Worm (Caenorhabditis elegans) whole organism, L1 larva: ENCODE data around the gene mvb-12.
A peak's percentile ranks its signal among the peaks of the same experiment; 100 is the strongest.

Experiments
- C04F5.9 ChIP-seq: sonication (generic microtip); optimal IDR thresholded peaks from 2 replicates; lab custom pipeline; 2016; ENCODE audit warnings: missing genetic modification characterization, missing compliant biosample characterization
- C16A3.4 ChIP-seq: fragments of 150-350 bp; optimal IDR thresholded peaks from 2 replicates; lab custom pipeline; 2014; ENCODE audit warnings: missing biosample characterization, missing genetic modification characterization
- F16B12.6 ChIP-seq: fragments of 150-350 bp; optimal IDR thresholded peaks from 2 replicates; lab custom pipeline; 2014; ENCODE audit warnings: missing biosample characterization, missing genetic modification characterization
- Y116A8C.19 ChIP-seq: sonication (generic microtip); optimal IDR thresholded peaks from 2 replicates; lab custom pipeline; 2016; ENCODE audit warnings: missing compliant biosample characterization, missing genetic modification characterization, borderline replicate concordance
- aha-1 ChIP-seq: fragments of 150-350 bp; optimal IDR thresholded peaks from 2 replicates; lab custom pipeline; 2014; ENCODE audit warnings: missing biosample characterization, missing genetic modification characterization
- alr-1 ChIP-seq: fragments of 200-800 bp; sonication (Bioruptor generic); optimal IDR thresholded peaks from 2 replicates; lab custom pipeline; 2018; ENCODE audit warnings: borderline replicate concordance, mild to moderate bottlenecking, missing genetic modification characterization, missing compliant biosample characterization
- blmp-1 ChIP-seq: fragments of 150-350 bp; optimal IDR thresholded peaks from 2 replicates; lab custom pipeline; 2014; ENCODE audit warnings: missing biosample characterization, missing genetic modification characterization
- ceh-63 ChIP-seq: fragments of 200-800 bp; sonication (Bioruptor generic); optimal IDR thresholded peaks from 2 replicates; lab custom pipeline; 2018; ENCODE audit warnings: mild to moderate bottlenecking, missing genetic modification characterization, missing compliant biosample characterization
- ceh-8 ChIP-seq: fragments of 200-800 bp; sonication (Bioruptor generic); optimal IDR thresholded peaks from 2 replicates; lab custom pipeline; 2018; ENCODE audit warnings: mild to moderate bottlenecking, missing genetic modification characterization, moderate library complexity, missing compliant biosample characterization
- ceh-82 ChIP-seq, 3 experiments: fragments of 150-350 bp in 1 of 3; sonication (generic microtip) in 2 of 3; optimal IDR thresholded peaks; 2 replicates each; lab custom pipeline; 2014 to 2017; ENCODE audit warnings: missing biosample characterization in 3 of 3, missing genetic modification characterization in 3 of 3
- dpl-1 ChIP-seq, 3 experiments: fragments of 150-350 bp in 2 of 3; sonication (generic microtip) in 1 of 3; optimal IDR thresholded peaks; 2 replicates each; lab custom pipeline; 2014 to 2017; ENCODE audit warnings: missing biosample characterization in 3 of 3, missing genetic modification characterization in 3 of 3, missing genetic modification reagents in 3 of 3
- egl-13 ChIP-seq: sonication (generic microtip); optimal IDR thresholded peaks from 2 replicates; lab custom pipeline; 2016; ENCODE audit warnings: missing genotype, missing genetic modification reagents, missing genetic modification characterization, missing compliant biosample characterization
- egl-27 ChIP-seq, 2 experiments: fragments of 150-350 bp in 1 of 2; sonication (generic microtip); optimal IDR thresholded peaks; 3 replicates each; lab custom pipeline; 2017 to 2018; ENCODE audit warnings: missing biosample characterization in 2 of 2, missing genetic modification characterization in 2 of 2, missing genetic modification reagents in 2 of 2
- elt-3 ChIP-seq, 6 experiments: fragments of 150-350 bp in 1 of 6; sonication (generic microtip); optimal IDR thresholded peaks; 2 replicates each; lab custom pipeline; 2017 to 2018; ENCODE audit warnings: missing biosample characterization in 6 of 6, missing genetic modification characterization in 6 of 6, inconsistent platforms in 1 of 6
- fkh-4 ChIP-seq: sonication (generic microtip); optimal IDR thresholded peaks from 2 replicates; lab custom pipeline; 2016; ENCODE audit warnings: missing compliant biosample characterization, missing genetic modification characterization, borderline replicate concordance
- fkh-8 ChIP-seq: sonication (generic microtip); optimal IDR thresholded peaks from 2 replicates; lab custom pipeline; 2016; ENCODE audit warnings: mild to moderate bottlenecking, missing genetic modification characterization, missing compliant biosample characterization
- fos-1 ChIP-seq: fragments of 150-350 bp; optimal IDR thresholded peaks from 2 replicates; lab custom pipeline; 2014; ENCODE audit warnings: missing biosample characterization, missing genetic modification characterization
- grh-1 ChIP-seq: fragments of 200-800 bp; sonication (Bioruptor generic); IDR thresholded peaks from 2 replicates; pipeline ENCODE4 v1.3.6; 2022; ENCODE audit warnings: missing genetic modification reagents, missing genetic modification characterization, missing compliant biosample characterization
- hlh-4 ChIP-seq: sonication (generic microtip); optimal IDR thresholded peaks from 2 replicates; lab custom pipeline; 2016; ENCODE audit warnings: mild to moderate bottlenecking, missing genetic modification characterization, missing compliant biosample characterization
- hpl-2 ChIP-seq: fragments of 150-350 bp; optimal IDR thresholded peaks from 2 replicates; lab custom pipeline; 2014; ENCODE audit warnings: missing biosample characterization, missing genetic modification reagents, missing genetic modification characterization
- irx-1 ChIP-seq: sonication (generic microtip); optimal IDR thresholded peaks from 2 replicates; lab custom pipeline; 2016; ENCODE audit warnings: missing genetic modification characterization, missing compliant biosample characterization
- isw-1 ChIP-seq: fragments of 200-800 bp; sonication (Bioruptor generic); IDR thresholded peaks from 2 replicates; pipeline ENCODE4 v1.3.6; 2022; ENCODE audit warnings: missing genetic modification characterization, missing compliant biosample characterization
- lin-14 ChIP-seq: fragments of 200-800 bp; sonication (Bioruptor generic); optimal IDR thresholded peaks from 2 replicates; lab custom pipeline; 2018; ENCODE audit warnings: mild to moderate bottlenecking, missing genetic modification characterization, moderate library complexity, missing compliant biosample characterization
- lin-15B ChIP-seq: fragments of 150-350 bp; sonication (generic microtip); optimal IDR thresholded peaks from 3 replicates; lab custom pipeline; 2014; ENCODE audit warnings: missing biosample characterization, missing genetic modification characterization
- lin-35 ChIP-seq, 2 experiments: fragments of 150-350 bp; optimal IDR thresholded peaks; 2 replicates each; lab custom pipeline; 2014; ENCODE audit warnings: missing biosample characterization in 2 of 2, missing genetic modification characterization in 2 of 2, missing genetic modification reagents in 2 of 2
- lin-39 ChIP-seq: fragments of 150-350 bp; optimal IDR thresholded peaks from 2 replicates; lab custom pipeline; 2014; ENCODE audit warnings: missing biosample characterization, missing genetic modification reagents, missing genetic modification characterization
- lir-3 ChIP-seq: sonication (generic microtip); optimal IDR thresholded peaks from 2 replicates; lab custom pipeline; 2016; ENCODE audit warnings: mild to moderate bottlenecking, missing genetic modification characterization, moderate library complexity, missing compliant biosample characterization; ENCODE audit not compliant: poor library complexity
- mab-9 ChIP-seq: fragments of 200-800 bp; sonication (Bioruptor generic); IDR thresholded peaks from 2 replicates; pipeline ENCODE4 v1.3.6; 2022; ENCODE audit warnings: missing genetic modification reagents, missing genetic modification characterization, missing compliant biosample characterization
- mef-2 ChIP-seq: fragments of 150-350 bp; optimal IDR thresholded peaks from 2 replicates; lab custom pipeline; 2014; ENCODE audit warnings: missing biosample characterization, missing genetic modification characterization
- mep-1 ChIP-seq: fragments of 150-350 bp; optimal IDR thresholded peaks from 2 replicates; lab custom pipeline; 2014; ENCODE audit warnings: missing biosample characterization, missing genetic modification characterization
- nhr-11 ChIP-seq: fragments of 150-350 bp; optimal IDR thresholded peaks from 2 replicates; lab custom pipeline; 2014; ENCODE audit warnings: missing biosample characterization, missing genetic modification characterization
- nhr-19 ChIP-seq: fragments of 200-800 bp; sonication (Bioruptor generic); conservative IDR thresholded peaks from 2 replicates; pipeline ENCODE4 v1.3.6; 2022; ENCODE audit warnings: missing genetic modification characterization, missing compliant biosample characterization
- nhr-28 ChIP-seq: fragments of 150-350 bp; optimal IDR thresholded peaks from 2 replicates; lab custom pipeline; 2014; ENCODE audit warnings: missing biosample characterization, missing genetic modification characterization
- nhr-71 ChIP-seq: sonication (generic microtip); optimal IDR thresholded peaks from 2 replicates; lab custom pipeline; 2016; ENCODE audit warnings: mild to moderate bottlenecking, missing genetic modification characterization, moderate library complexity, missing compliant biosample characterization
- nhr-77 ChIP-seq: fragments of 150-350 bp; optimal IDR thresholded peaks from 2 replicates; lab custom pipeline; 2014; ENCODE audit warnings: missing biosample characterization, missing genetic modification characterization
- nhr-85 ChIP-seq: sonication (generic microtip); peaks from one replicate; lab custom pipeline; 2016; ENCODE audit warnings: missing genetic modification characterization, inconsistent platforms, missing compliant biosample characterization
- nhr-90 ChIP-seq: sonication (generic microtip); optimal IDR thresholded peaks from 2 replicates; lab custom pipeline; 2016; ENCODE audit warnings: mild to moderate bottlenecking, missing genetic modification characterization, missing compliant biosample characterization; ENCODE audit not compliant: poor library complexity
- pqm-1 ChIP-seq: sonication (generic microtip); optimal IDR thresholded peaks from 3 replicates; lab custom pipeline; 2017; ENCODE audit warnings: missing biosample characterization, missing genetic modification characterization
- skn-1 ChIP-seq: fragments of 150-350 bp; optimal IDR thresholded peaks from 2 replicates; lab custom pipeline; 2014; ENCODE audit warnings: missing biosample characterization, missing genetic modification characterization
- snu-23 ChIP-seq: sonication (generic microtip); optimal IDR thresholded peaks from 2 replicates; lab custom pipeline; 2016; ENCODE audit warnings: missing genetic modification characterization, missing compliant biosample characterization
- sox-4 ChIP-seq: sonication (generic microtip); optimal IDR thresholded peaks from 2 replicates; lab custom pipeline; 2016; ENCODE audit warnings: missing genetic modification characterization, missing compliant biosample characterization
- sptf-1 ChIP-seq: fragments of 150-350 bp; optimal IDR thresholded peaks from 2 replicates; lab custom pipeline; 2014; ENCODE audit warnings: missing biosample characterization, missing genetic modification characterization
- sup-37 ChIP-seq: fragments of 200-800 bp; sonication (Bioruptor generic); optimal IDR thresholded peaks from 2 replicates; lab custom pipeline; 2018; ENCODE audit warnings: mild to moderate bottlenecking, missing genetic modification characterization, missing compliant biosample characterization
- tbx-2 ChIP-seq: sonication (generic microtip); optimal IDR thresholded peaks from 2 replicates; lab custom pipeline; 2016; ENCODE audit warnings: missing genetic modification characterization, missing compliant biosample characterization
- tlp-1 ChIP-seq: fragments of 150-350 bp; optimal IDR thresholded peaks from 2 replicates; lab custom pipeline; 2014; ENCODE audit warnings: missing biosample characterization, missing genetic modification characterization
- unc-30 ChIP-seq: sonication (generic microtip); optimal IDR thresholded peaks from 2 replicates; lab custom pipeline; 2017; ENCODE audit warnings: missing biosample characterization, missing genetic modification characterization
- unc-62 ChIP-seq: fragments of 150-350 bp; optimal IDR thresholded peaks from 2 replicates; lab custom pipeline; 2014; ENCODE audit warnings: missing biosample characterization, missing genetic modification reagents, missing genetic modification characterization
- unc-86 ChIP-seq: sonication (generic microtip); optimal IDR thresholded peaks from 2 replicates; lab custom pipeline; 2016; ENCODE audit warnings: missing genetic modification characterization, missing compliant biosample characterization
- xbp-1 ChIP-seq: sonication (generic microtip); optimal IDR thresholded peaks from 2 replicates; lab custom pipeline; 2016; ENCODE audit warnings: missing genetic modification characterization, missing compliant biosample characterization
- zag-1 ChIP-seq: fragments of 150-350 bp; optimal IDR thresholded peaks from 2 replicates; lab custom pipeline; 2014; ENCODE audit warnings: missing biosample characterization, missing genetic modification characterization
- zip-4 ChIP-seq: fragments of 200-800 bp; sonication (Bioruptor generic); optimal IDR thresholded peaks from 2 replicates; lab custom pipeline; 2018; ENCODE audit warnings: mild to moderate bottlenecking, missing genetic modification characterization, moderate library complexity, missing compliant biosample characterization
- ztf-11 ChIP-seq, 2 experiments: sonication (generic microtip); optimal IDR thresholded peaks; 2 replicates each; lab custom pipeline; 2016 to 2017; ENCODE audit warnings: missing genetic modification characterization in 2 of 2, missing biosample characterization in 1 of 2, missing compliant biosample characterization in 1 of 2
- ztf-4 ChIP-seq: fragments of 150-350 bp; optimal IDR thresholded peaks from 2 replicates; lab custom pipeline; 2014; ENCODE audit warnings: missing biosample characterization, missing genetic modification characterization

Gene mvb-12

ce11 chrIV:7785506-7786065 is 44.7 kb upstream of the mvb-12 start, which contains the start of gene tag-322 (continued):
- TF ChIP-seq pqm-1 (tag; lab: Kevin White, UChicago) (no peak), lin-35 (GFP tag; optimal IDR thresholded peaks at IDR 0.05; lab: Kevin White, UChicago) (peak; percentile 67 to 77), sptf-1 (no peak), dpl-1 (GFP tag; optimal IDR thresholded peaks at IDR 0.05; lab: Kevin White, UChicago) (peak; percentile 53 to 74 (median 72)), unc-62 (no peak), grh-1 (GFP tag; lab: Robert Waterston, UW) (0 out of 2 replicates have a peak, but pooled peaks have one; percentile 11), zip-4 (GFP tag; lab: Kevin White, UChicago) (no peak), isw-1 (GFP tag; lab: Robert Waterston, UW) (peak; percentile 15; the same call in 1 of the 2 replicates), Y116A8C.19 (tag; lab: Kevin White, UChicago) (no peak), fos-1 (tag; lab: Kevin White, UChicago) (no peak), C04F5.9 (tag; lab: Kevin White, UChicago) (no peak), ceh-63 (GFP tag; lab: Kevin White, UChicago) (no peak), blmp-1 (tag; lab: Kevin White, UChicago) (peak; percentile 51), nhr-85 (tag; lab: Kevin White, UChicago) (peak; percentile 83), aha-1 (tag; lab: Kevin White, UChicago) (no peak), fkh-8 (tag; lab: Kevin White, UChicago) (peak; percentile 16), sox-4 (tag; lab: Kevin White, UChicago) (peak; percentile 13), hpl-2 (GFP tag; lab: Kevin White, UChicago) (no peak), F16B12.6 (no peak), nhr-28 (no peak), lin-14 (GFP tag; lab: Kevin White, UChicago) (peak; percentile 75), egl-13 (tag; lab: Kevin White, UChicago) (peak; percentile 42), mab-9 (GFP tag; lab: Robert Waterston, UW) (no peak), skn-1 (peak; percentile 68), unc-30 (tag; lab: Kevin White, UChicago) (no peak), ztf-11 (tag; optimal IDR thresholded peaks at IDR 0.05; lab: Kevin White, UChicago) (peak in 1 of 2 experiments; percentile 30), nhr-11 (tag; lab: Kevin White, UChicago) (peak; percentile 27), sup-37 (GFP tag; lab: Kevin White, UChicago) (no peak), nhr-77 (peak; percentile 31), xbp-1 (tag; lab: Kevin White, UChicago) (peak; percentile 79), lin-39 (tag; lab: Kevin White, UChicago) (no peak), nhr-19 (peak; percentile 62), lir-3 (tag; lab: Kevin White, UChicago) (peak; percentile 50), irx-1 (tag; lab: Kevin White, UChicago) (no peak), fkh-4 (tag; lab: Kevin White, UChicago) (no peak), ceh-8 (no peak), zag-1 (tag; lab: Kevin White, UChicago) (no peak), C16A3.4 (tag; lab: Kevin White, UChicago) (peak; percentile 70), unc-86 (tag; lab: Kevin White, UChicago) (peak; percentile 51), mep-1 (tag; lab: Kevin White, UChicago) (peak; percentile 85), egl-27 (tag; optimal IDR thresholded peaks at IDR 0.05; lab: Kevin White, UChicago) (no peak), ceh-82 (tag; optimal IDR thresholded peaks at IDR 0.05; lab: Kevin White, UChicago) (peak; percentile 52 to 59 (median 52)), mef-2 (tag; lab: Kevin White, UChicago) (no peak), nhr-90 (tag; lab: Kevin White, UChicago) (peak; percentile 60), hlh-4 (no peak), nhr-71 (tag; lab: Kevin White, UChicago) (peak; percentile 85), tbx-2 (tag; lab: Kevin White, UChicago) (peak; percentile 65), lin-15B (tag; lab: Kevin White, UChicago) (peak; percentile 76), alr-1 (tag; lab: Kevin White, UChicago) (no peak), ztf-4 (tag; lab: Kevin White, UChicago) (no peak), tlp-1 (tag; lab: Kevin White, UChicago) (no peak), snu-23 (GFP tag; lab: Kevin White, UChicago) (peak; percentile 83), elt-3 (tag; optimal IDR thresholded peaks at IDR 0.05; lab: Kevin White, UChicago) (no peak)
